Worm (Caenorhabditis elegans): ENCODE data around the gene tbcc-1.
A peak's percentile ranks its signal among the peaks of the same experiment; 100 is the strongest.

The tbcc-1 gene

DNA sequence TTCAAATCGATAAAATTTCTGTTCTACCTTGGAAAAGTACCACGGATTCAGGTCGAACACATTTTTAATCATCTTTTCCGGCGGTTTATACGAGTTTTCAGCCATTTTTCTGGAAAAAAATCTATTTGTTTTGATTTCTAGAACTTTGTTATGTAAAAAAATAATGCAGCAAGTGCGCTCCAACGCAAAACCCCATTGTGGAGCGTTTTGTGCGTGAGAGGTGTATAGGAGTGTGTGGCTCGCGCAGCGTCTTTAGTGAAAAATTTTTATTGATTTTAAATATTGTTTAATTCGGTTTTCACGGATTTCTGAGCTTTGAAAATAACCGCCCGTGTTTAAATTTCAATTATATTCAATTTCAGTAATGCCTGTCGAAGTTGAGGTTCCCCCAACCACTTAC lies 2.4 kb upstream of the tbcc-1 start, which contains the start of gene Y71H2AM.20 (continued):
- peak; percentile 97 for TF ChIP-seq sem-4 (tag; optimal IDR thresholded peaks at IDR 0.05)

DNA sequence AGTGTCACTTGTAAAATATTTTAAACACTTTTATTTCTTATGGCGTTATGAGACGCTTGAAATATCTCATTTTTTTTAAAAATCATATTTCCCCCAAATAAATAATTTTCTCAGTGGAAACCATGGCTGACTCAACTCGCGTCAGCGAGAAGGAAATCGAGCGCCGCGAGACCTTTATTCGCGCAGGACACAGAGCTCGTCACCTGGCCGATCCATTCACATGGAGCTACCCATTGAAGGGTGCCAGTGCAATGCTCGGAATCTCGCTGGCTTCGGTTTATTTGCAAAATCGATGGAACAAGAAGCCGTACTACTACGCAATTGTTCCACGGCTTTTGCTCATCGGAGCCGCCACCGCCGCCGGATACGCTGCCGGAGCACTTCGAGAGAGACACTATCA lies 1.5 kb upstream of the tbcc-1 start, which contains the start of gene nduc-2:
nduc-2 (plus strand) TSS at position 113 of the 400 bp plus-strand sequence.
- no peak for TF ChIP-seq unc-55 (GFP tag; optimal IDR thresholded peaks at IDR 0.05)
- no peak for TF ChIP-seq nhr-12 (tag; optimal IDR thresholded peaks at IDR 0.05)
- TF ChIP-seq mab-5 (tag; optimal IDR thresholded peaks at IDR 0.05), result no peak
- TF ChIP-seq unc-62 (GFP tag; optimal IDR thresholded peaks at IDR 0.05), result no peak
- no peak for TF ChIP-seq nhr-25 (tag; optimal IDR thresholded peaks at IDR 0.05)
- TF ChIP-seq sma-3 (GFP tag; optimal IDR thresholded peaks at IDR 0.05), result peak; percentile 29
- TF ChIP-seq ceh-16 (tag; optimal IDR thresholded peaks at IDR 0.05), result no peak
- peak in 1 of 2 experiments; percentile 13 for TF ChIP-seq lsy-2 (tag; optimal IDR thresholded peaks at IDR 0.05)

ce11 chrIII:2794057-2794456 lies 5.8 kb downstream of the tbcc-1 start:
- TF ChIP-seq nhr-237 (tag; optimal IDR thresholded peaks at IDR 0.05) (no peak), mab-5 (tag; optimal IDR thresholded peaks at IDR 0.05) (no peak), crh-2 (tag; optimal IDR thresholded peaks at IDR 0.05) (no peak), nhr-23 (tag; optimal IDR thresholded peaks at IDR 0.05) (no peak), dmd-4 (tag; optimal IDR thresholded peaks at IDR 0.05) (no peak), lin-39 (tag; optimal IDR thresholded peaks at IDR 0.05) (no peak), nhr-10 (tag; optimal IDR thresholded peaks at IDR 0.05) (no peak), ceh-16 (tag; optimal IDR thresholded peaks at IDR 0.05) (no peak)

DNA sequence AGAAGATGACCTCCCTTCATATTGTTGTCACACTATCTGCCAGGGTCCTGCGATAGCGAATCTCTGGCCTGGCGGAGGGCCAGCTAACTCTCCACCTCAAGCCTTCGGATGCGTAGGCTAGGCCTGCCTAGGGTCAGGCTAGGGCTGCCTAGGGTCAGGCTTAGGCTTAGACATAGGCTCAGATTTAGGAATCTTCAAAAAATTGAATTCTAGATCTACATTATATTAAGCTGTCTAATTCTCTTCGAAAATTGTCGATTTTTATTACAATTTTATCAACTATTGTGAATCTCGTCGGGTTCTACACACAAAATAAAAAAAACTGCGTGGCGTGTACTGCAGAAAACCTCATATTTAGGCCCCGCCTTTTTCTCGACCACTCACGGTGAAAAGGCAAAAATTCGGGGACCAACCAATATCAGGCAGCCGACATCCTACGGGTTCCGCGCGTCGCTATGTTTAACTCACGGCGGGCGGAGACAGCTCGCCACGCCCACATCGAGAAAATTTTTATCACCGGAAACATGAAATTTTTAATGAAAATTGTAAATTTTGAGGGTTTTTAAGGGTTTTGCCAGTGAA lies 7.3 kb downstream of the tbcc-1 start:
- no peak for TF ChIP-seq sma-9 (GFP tag; optimal IDR thresholded peaks at IDR 0.05)
- no peak for TF ChIP-seq sma-9 (tag; optimal IDR thresholded peaks at IDR 0.05)
- no peak for TF ChIP-seq nhr-237 (tag; optimal IDR thresholded peaks at IDR 0.05)
- no peak for TF ChIP-seq dmd-4 (tag; optimal IDR thresholded peaks at IDR 0.05)
- no peak for TF ChIP-seq gmeb-1 (tag; optimal IDR thresholded peaks at IDR 0.05)

- TF ChIP-seq alr-1 (tag; optimal IDR thresholded peaks at IDR 0.05) (no peak), unc-55 (GFP tag; optimal IDR thresholded peaks at IDR 0.05) (no peak), ztf-11 (tag; optimal IDR thresholded peaks at IDR 0.05) (no peak), nhr-6 (tag; optimal IDR thresholded peaks at IDR 0.05) (no peak), nhr-21 (tag; optimal IDR thresholded peaks at IDR 0.05) (no peak), crh-2 (tag; optimal IDR thresholded peaks at IDR 0.05) (no peak), ceh-82 (tag; optimal IDR thresholded peaks at IDR 0.05) (no peak), aly-2 (tag; optimal IDR thresholded peaks at IDR 0.05) (no peak), ceh-16 (tag; optimal IDR thresholded peaks at IDR 0.05) (no peak), lin-11 (tag; optimal IDR thresholded peaks at IDR 0.05) (no peak), elt-1 (tag; optimal IDR thresholded peaks at IDR 0.05) (no peak), nhr-23 (tag; optimal IDR thresholded peaks at IDR 0.05) (no peak), dmd-4 (tag; optimal IDR thresholded peaks at IDR 0.05) (no peak), unc-62 (GFP tag; optimal IDR thresholded peaks at IDR 0.05) (no peak), C34F6.9 (tag; optimal IDR thresholded peaks at IDR 0.05) (no peak), mbf-1 (tag; optimal IDR thresholded peaks at IDR 0.05) (no peak), blmp-1 (tag; optimal IDR thresholded peaks at IDR 0.05; ENCODE audit: insufficient read depth) (no peak), nhr-77 (tag; optimal IDR thresholded peaks at IDR 0.05) (no peak), lin-13 (GFP tag; optimal IDR thresholded peaks at IDR 0.05) (no peak)
Observed at ce11 chrIII:2800743-2801142, 12.5 kb downstream of the tbcc-1 start.

DNA sequence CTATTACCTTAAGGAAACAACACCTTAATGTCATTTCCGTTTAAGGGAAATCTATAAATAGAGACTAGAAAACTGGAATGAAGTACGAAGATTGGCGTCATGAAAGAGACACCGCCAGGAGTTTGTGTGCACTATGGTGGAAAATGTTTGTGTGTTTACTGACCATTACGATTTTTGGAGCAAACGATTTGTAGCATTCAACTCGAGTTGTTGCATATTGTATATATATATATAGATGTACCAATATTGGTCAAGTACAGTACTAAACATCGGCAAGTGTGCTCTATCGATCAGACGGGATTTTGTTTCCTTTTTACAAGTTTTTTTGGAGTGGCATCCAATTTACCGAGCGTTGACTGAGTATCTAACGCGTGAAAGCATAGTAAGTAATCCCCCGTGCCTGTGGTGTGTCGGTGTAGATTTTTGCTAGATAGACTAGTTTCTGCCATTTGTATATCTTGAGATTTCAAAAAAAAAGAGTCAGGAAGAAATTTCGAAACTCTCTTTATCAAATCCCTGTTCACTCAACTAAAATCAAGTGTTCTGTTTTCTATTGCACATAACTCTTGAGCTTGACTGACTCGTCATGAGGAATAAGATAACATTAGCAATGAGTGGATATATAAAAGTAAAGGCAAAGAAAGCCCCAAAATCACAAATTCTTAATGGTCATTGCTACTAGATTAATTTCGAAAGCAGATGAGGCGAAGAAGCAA lies 13.7 kb downstream of the tbcc-1 start, which contains the start of the genes twk-45 and Y71H2AM.25:
twk-45 (minus strand) TSS at position 101 of the 716 bp plus-strand sequence.
Y71H2AM.25 (plus strand) TSS at position 666 of the 716 bp plus-strand sequence.
- TF ChIP-seq ztf-11 (tag; optimal IDR thresholded peaks at IDR 0.05), result no peak
- TF ChIP-seq F13H6.1 (tag; optimal IDR thresholded peaks at IDR 0.05), result no peak
- no peak for TF ChIP-seq mbf-1 (tag; optimal IDR thresholded peaks at IDR 0.05)
- no peak for TF ChIP-seq nhr-237 (tag; optimal IDR thresholded peaks at IDR 0.05)
- no peak for TF ChIP-seq mab-5 (tag; optimal IDR thresholded peaks at IDR 0.05)
- TF ChIP-seq nhr-77 (tag; optimal IDR thresholded peaks at IDR 0.05), result no peak
- no peak for TF ChIP-seq sma-3 (GFP tag; optimal IDR thresholded peaks at IDR 0.05)
- TF ChIP-seq lin-11 (tag; optimal IDR thresholded peaks at IDR 0.05), result no peak
- TF ChIP-seq sma-9 (GFP tag; optimal IDR thresholded peaks at IDR 0.05), result no peak
- TF ChIP-seq sma-9 (tag; optimal IDR thresholded peaks at IDR 0.05), result no peak
- TF ChIP-seq mdl-1 (tag; optimal IDR thresholded peaks at IDR 0.05), result no peak
- no peak for TF ChIP-seq nhr-129 (tag; optimal IDR thresholded peaks at IDR 0.05)

Data from whole organism, L2 larva.